Fruit fly (Drosophila melanogaster) whole organism, prepupa: ENCODE results near the gene Tbcd.

ENCODE experiments used
- Blimp-1 ChIP-seq: fragments of 200-800 bp; sonication (Bioruptor generic); optimal IDR thresholded peaks from 3 replicates; lab custom pipeline; 2017; ENCODE audit warnings: missing biosample characterization, missing genetic modification characterization, mild to moderate bottlenecking, moderate library complexity, missing genetic modification reagents
- CG10631 ChIP-seq: fragments of 200-800 bp; sonication (Bioruptor generic); optimal IDR thresholded peaks from 2 replicates; lab custom pipeline; 2016; ENCODE audit warnings: missing biosample characterization, missing genetic modification characterization
- CG10669 ChIP-seq: fragments of 200-800 bp; sonication (Bioruptor generic); optimal IDR thresholded peaks from 3 replicates; lab custom pipeline; 2018; ENCODE audit warnings: missing biosample characterization, mild to moderate bottlenecking, missing genetic modification characterization, moderate library complexity
- CG11762 ChIP-seq: fragments of 200-800 bp; sonication (Bioruptor generic); optimal IDR thresholded peaks from 3 replicates; lab custom pipeline; 2016; ENCODE audit warnings: missing biosample characterization, missing genetic modification characterization; ENCODE audit not compliant: insufficient read depth
- CG11902 ChIP-seq: fragments of 200-800 bp; sonication (Bioruptor generic); optimal IDR thresholded peaks from 3 replicates; lab custom pipeline; 2016; ENCODE audit warnings: missing biosample characterization, missing genetic modification characterization
- CG15336 ChIP-seq: fragments of 200-800 bp; sonication (Bioruptor generic); IDR thresholded peaks from 2 replicates; pipeline ENCODE4 v1.3.6; 2022; ENCODE audit warnings: missing biosample characterization, missing genetic modification characterization
- CG1621 ChIP-seq: fragments of 200-800 bp; sonication (Bioruptor generic); optimal IDR thresholded peaks from 3 replicates; lab custom pipeline; 2018; ENCODE audit warnings: missing biosample characterization, mild to moderate bottlenecking, missing genetic modification characterization
- CG3032 ChIP-seq: fragments of 200-800 bp; optimal IDR thresholded peaks from 2 replicates; lab custom pipeline; 2019; ENCODE audit warnings: missing biosample characterization, mild to moderate bottlenecking, missing genetic modification characterization, moderate library complexity
- CG31627 ChIP-seq: fragments of 200-800 bp; sonication (Bioruptor generic); optimal IDR thresholded peaks from 3 replicates; lab custom pipeline; 2016; ENCODE audit warnings: missing biosample characterization, missing genetic modification characterization
- CG32006 ChIP-seq: fragments of 200-800 bp; sonication (Bioruptor generic); optimal IDR thresholded peaks from 3 replicates; lab custom pipeline; 2017; ENCODE audit warnings: missing biosample characterization, mild to moderate bottlenecking, missing genetic modification characterization
- CG34406 ChIP-seq: fragments of 200-800 bp; sonication (Bioruptor generic); optimal IDR thresholded peaks from 3 replicates; lab custom pipeline; 2016; ENCODE audit warnings: missing biosample characterization, missing genetic modification characterization
- CG3919 ChIP-seq: fragments of 200-800 bp; sonication (Bioruptor generic); optimal IDR thresholded peaks from 3 replicates; lab custom pipeline; 2016; ENCODE audit warnings: missing biosample characterization, missing genetic modification characterization
- CG4318 ChIP-seq: fragments of 200-800 bp; sonication (Bioruptor generic); optimal IDR thresholded peaks from 3 replicates; lab custom pipeline; 2017; ENCODE audit warnings: missing biosample characterization, mild to moderate bottlenecking, missing genetic modification characterization
- CG6163 ChIP-seq: fragments of 200-800 bp; sonication (Bioruptor generic); IDR thresholded peaks from 3 replicates; pipeline ENCODE4 v1.3.6; 2022; ENCODE audit warnings: missing biosample characterization, missing genetic modification characterization
- CG6276 ChIP-seq: fragments of 200-800 bp; sonication (Bioruptor generic); optimal IDR thresholded peaks from 2 replicates; lab custom pipeline; 2017; ENCODE audit warnings: missing biosample characterization, mild to moderate bottlenecking, missing genetic modification characterization
- CG6792 ChIP-seq: fragments of 200-800 bp; sonication (Bioruptor generic); optimal IDR thresholded peaks from 3 replicates; lab custom pipeline; 2016; ENCODE audit warnings: missing biosample characterization, missing genetic modification characterization
- CG6808 ChIP-seq: fragments of 200-800 bp; sonication (Bioruptor generic); optimal IDR thresholded peaks from 3 replicates; lab custom pipeline; 2017; ENCODE audit warnings: missing biosample characterization, missing genetic modification characterization, mild to moderate bottlenecking, moderate library complexity, missing genetic modification reagents
- CG6854 ChIP-seq: fragments of 200-800 bp; sonication (Bioruptor generic); optimal IDR thresholded peaks from 2 replicates; lab custom pipeline; 2017; ENCODE audit warnings: missing biosample characterization, mild to moderate bottlenecking, missing genetic modification characterization
- CG7368 ChIP-seq: fragments of 200-800 bp; sonication (Bioruptor generic); optimal IDR thresholded peaks from 3 replicates; lab custom pipeline; 2016; ENCODE audit warnings: missing biosample characterization, missing genetic modification characterization
- CG8119 ChIP-seq: fragments of 200-800 bp; sonication (Bioruptor generic); IDR thresholded peaks from 3 replicates; pipeline ENCODE4 v1.3.6; 2022; ENCODE audit warnings: missing biosample characterization, missing genetic modification characterization
- CG8319 ChIP-seq: fragments of 200-800 bp; sonication (Bioruptor generic); optimal IDR thresholded peaks from 3 replicates; lab custom pipeline; 2016; ENCODE audit warnings: missing biosample characterization, missing genetic modification characterization
- Eip75B ChIP-seq: fragments of 200-800 bp; sonication (Bioruptor generic); optimal IDR thresholded peaks from 3 replicates; lab custom pipeline; 2016; ENCODE audit warnings: missing biosample characterization, missing genetic modification characterization
- Eip78C ChIP-seq: fragments of 200-800 bp; sonication (Bioruptor generic); peaks from one replicate; lab custom pipeline; 2016; ENCODE audit warnings: missing biosample characterization, missing genetic modification characterization
- Eip93F ChIP-seq: fragments of 200-800 bp; sonication (Bioruptor generic); optimal IDR thresholded peaks from 2 replicates; lab custom pipeline; 2016; ENCODE audit warnings: missing biosample characterization, mild to moderate bottlenecking, missing genetic modification characterization
- Ets21C ChIP-seq: fragments of 200-800 bp; sonication (Bioruptor generic); optimal IDR thresholded peaks from 3 replicates; lab custom pipeline; 2016; ENCODE audit warnings: missing biosample characterization, missing genetic modification characterization
- Ets96B ChIP-seq: fragments of 200-800 bp; optimal IDR thresholded peaks from 2 replicates; lab custom pipeline; 2019; ENCODE audit warnings: missing biosample characterization, mild to moderate bottlenecking, missing genetic modification characterization, moderate library complexity
- Hr38 ChIP-seq: sonication (Bioruptor generic); optimal IDR thresholded peaks from 2 replicates; lab custom pipeline; 2016; ENCODE audit warnings: missing biosample characterization, missing genetic modification characterization
- Hr4 ChIP-seq: fragments of 200-800 bp; sonication (Bioruptor generic); optimal IDR thresholded peaks from 3 replicates; lab custom pipeline; 2016; ENCODE audit warnings: missing biosample characterization, missing genetic modification characterization
- Lpt ChIP-seq: fragments of 200-800 bp; sonication (Bioruptor generic); optimal IDR thresholded peaks from 3 replicates; lab custom pipeline; 2016; ENCODE audit warnings: missing biosample characterization, missing genetic modification characterization
- Met ChIP-seq: fragments of 200-800 bp; sonication (Bioruptor generic); optimal IDR thresholded peaks from 3 replicates; lab custom pipeline; 2016; ENCODE audit warnings: missing biosample characterization, missing genetic modification characterization
- OdsH ChIP-seq: fragments of 200-800 bp; sonication (Bioruptor generic); optimal IDR thresholded peaks from 3 replicates; lab custom pipeline; 2016; ENCODE audit warnings: missing biosample characterization, missing genetic modification characterization
- Smox ChIP-seq: fragments of 200-800 bp; sonication (Bioruptor generic); optimal IDR thresholded peaks from 3 replicates; lab custom pipeline; 2016; ENCODE audit warnings: missing biosample characterization, missing genetic modification characterization
- Sox102F ChIP-seq: fragments of 200-800 bp; sonication (Bioruptor generic); optimal IDR thresholded peaks from 2 replicates; lab custom pipeline; 2016; ENCODE audit warnings: missing biosample characterization, mild to moderate bottlenecking, missing genetic modification characterization
- Sox14 ChIP-seq: fragments of 200-800 bp; sonication (Bioruptor generic); optimal IDR thresholded peaks from 3 replicates; lab custom pipeline; 2016; ENCODE audit warnings: missing biosample characterization, missing genetic modification characterization
- achi ChIP-seq: fragments of 200-800 bp; sonication (Bioruptor generic); optimal IDR thresholded peaks from 3 replicates; lab custom pipeline; 2016; ENCODE audit warnings: missing biosample characterization, missing genetic modification characterization
- acj6 ChIP-seq: fragments of 200-800 bp; sonication (Bioruptor generic); optimal IDR thresholded peaks from 3 replicates; lab custom pipeline; 2016; ENCODE audit warnings: missing biosample characterization, missing genetic modification characterization
- cyc ChIP-seq: fragments of 200-800 bp; sonication (Bioruptor generic); optimal IDR thresholded peaks from 3 replicates; lab custom pipeline; 2016; ENCODE audit warnings: missing biosample characterization, missing genetic modification characterization
- dac ChIP-seq: fragments of 200-800 bp; sonication (Bioruptor generic); optimal IDR thresholded peaks from 2 replicates; lab custom pipeline; 2017; ENCODE audit warnings: missing biosample characterization, mild to moderate bottlenecking, missing genetic modification characterization
- dsx ChIP-seq: fragments of 200-800 bp; optimal IDR thresholded peaks from 3 replicates; lab custom pipeline; 2019; ENCODE audit warnings: missing biosample characterization, mild to moderate bottlenecking, missing genetic modification characterization, moderate library complexity; ENCODE audit not compliant: poor library complexity, severe bottlenecking
- eg ChIP-seq: fragments of 200-800 bp; sonication (Bioruptor generic); IDR thresholded peaks from 3 replicates; pipeline ENCODE4 v1.3.6; 2022; ENCODE audit warnings: missing biosample characterization, missing genetic modification characterization
- esn ChIP-seq: fragments of 200-800 bp; sonication (Bioruptor generic); optimal IDR thresholded peaks from 2 replicates; lab custom pipeline; 2016; ENCODE audit warnings: missing biosample characterization, mild to moderate bottlenecking, missing genetic modification characterization, moderate library complexity
- fd59A ChIP-seq: fragments of 200-800 bp; sonication (Bioruptor generic); optimal IDR thresholded peaks from 2 replicates; lab custom pipeline; 2017; ENCODE audit warnings: missing biosample characterization, mild to moderate bottlenecking, missing genetic modification characterization, missing genetic modification reagents
- fd85E ChIP-seq: fragments of 200-800 bp; sonication (Bioruptor generic); optimal IDR thresholded peaks from 3 replicates; lab custom pipeline; 2016; ENCODE audit warnings: missing biosample characterization, missing genetic modification characterization
- fkh ChIP-seq: fragments of 200-800 bp; sonication (Bioruptor generic); optimal IDR thresholded peaks from 3 replicates; lab custom pipeline; 2017; ENCODE audit warnings: missing biosample characterization, mild to moderate bottlenecking, missing genetic modification characterization, moderate library complexity
- lz ChIP-seq: fragments of 200-800 bp; sonication (Bioruptor generic); optimal IDR thresholded peaks from 3 replicates; lab custom pipeline; 2016; ENCODE audit warnings: missing biosample characterization, missing genetic modification characterization
- net ChIP-seq: fragments of 200-800 bp; sonication (Bioruptor generic); optimal IDR thresholded peaks from 3 replicates; lab custom pipeline; 2016; ENCODE audit warnings: missing biosample characterization, missing genetic modification characterization
- pdm3 ChIP-seq: fragments of 200-800 bp; sonication (Bioruptor generic); optimal IDR thresholded peaks from 3 replicates; lab custom pipeline; 2016; ENCODE audit warnings: missing biosample characterization, missing genetic modification characterization
- salr ChIP-seq, 2 experiments: fragments of 200-800 bp; sonication (Bioruptor generic); optimal IDR thresholded peaks; 3 replicates each; lab custom pipeline; 2016 to 2018; ENCODE audit warnings: missing biosample characterization in 2 of 2, missing genetic modification characterization in 2 of 2, mild to moderate bottlenecking in 1 of 2
- spab ChIP-seq: fragments of 200-800 bp; sonication (Bioruptor generic); optimal IDR thresholded peaks from 2 replicates; lab custom pipeline; 2017; ENCODE audit warnings: missing biosample characterization, mild to moderate bottlenecking, missing genetic modification characterization, missing genetic modification reagents
- ss ChIP-seq, 2 experiments: fragments of 200-800 bp; sonication (Bioruptor generic); optimal IDR thresholded peaks; 2 replicates in 1 of 2; 3 replicates in 1 of 2; lab custom pipeline; 2017 to 2018; ENCODE audit warnings: mild to moderate bottlenecking in 2 of 2, missing biosample characterization in 2 of 2, missing genetic modification characterization in 2 of 2, moderate library complexity in 1 of 2
- svp ChIP-seq: fragments of 200-800 bp; sonication (Bioruptor generic); peaks from one replicate; lab custom pipeline; 2016; ENCODE audit warnings: missing biosample characterization, missing genetic modification characterization
- topi ChIP-seq: fragments of 200-800 bp; sonication (Bioruptor generic); optimal IDR thresholded peaks from 3 replicates; lab custom pipeline; 2016; ENCODE audit warnings: missing biosample characterization, missing genetic modification characterization

The Tbcd gene

DNA sequence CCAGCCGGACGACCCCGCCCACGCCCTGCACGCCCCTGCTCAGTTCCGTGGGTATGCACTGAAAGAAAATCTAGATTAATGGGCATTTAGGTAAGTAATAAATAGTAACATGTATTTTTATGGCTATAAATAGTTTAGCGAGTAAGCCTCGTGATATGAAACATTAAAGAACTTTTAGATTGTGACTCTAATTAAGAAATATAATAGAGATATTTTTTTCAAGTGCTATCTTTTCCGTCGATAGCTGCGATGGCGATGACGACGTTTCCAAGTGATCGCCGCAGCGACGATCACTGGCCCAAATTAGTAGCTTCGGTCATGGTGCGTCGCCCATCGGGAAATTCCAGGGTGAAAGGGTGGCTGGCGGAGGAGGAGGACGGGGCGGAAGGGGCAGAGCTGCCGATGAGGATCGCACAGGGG, 32.8 kb downstream of the Tbcd start:
- peak; percentile 84 for TF ChIP-seq CG1621 (tag; lab: Kevin White, UChicago)
- TF ChIP-seq dsx (GFP tag; lab: Kevin White, UChicago) = peak; percentile 84
- TF ChIP-seq Met (GFP tag; lab: Kevin White, UChicago) = peak; percentile 76
- TF ChIP-seq Blimp-1 (GFP tag; lab: Kevin White, UChicago) = peak; percentile 12
- peak; percentile 65 for TF ChIP-seq dac
- peak; percentile 89 for TF ChIP-seq CG32006 (GFP tag; lab: Kevin White, UChicago)
- TF ChIP-seq CG11762 = peak; percentile 71
- peak; percentile 72 to 83 for TF ChIP-seq ss (GFP tag; optimal IDR thresholded peaks at IDR 0.05; lab: Kevin White, UChicago)
- peak; percentile 89 for TF ChIP-seq achi
- no peak for TF ChIP-seq Eip93F (GFP tag; lab: Kevin White, UChicago)
- TF ChIP-seq CG6276 (GFP tag; lab: Kevin White, UChicago) = peak; percentile 84
- peak; percentile 81 for TF ChIP-seq Lpt (GFP tag; lab: Kevin White, UChicago)
- TF ChIP-seq CG15336 (GFP tag; lab: Robert Waterston, UW) = peak; percentile 92
- peak; percentile 79 for TF ChIP-seq spab (GFP tag; lab: Kevin White, UChicago)
- peak; percentile 86 for TF ChIP-seq CG3032 (tag; lab: Kevin White, UChicago)
- peak; percentile 72 for TF ChIP-seq CG8319 (GFP tag; lab: Kevin White, UChicago)
- TF ChIP-seq CG10631 = peak; percentile 83
- peak; percentile 83 for TF ChIP-seq CG10669 (GFP tag; lab: Kevin White, UChicago)
- peak; percentile 54 for TF ChIP-seq Ets21C (GFP tag; lab: Kevin White, UChicago)
- TF ChIP-seq CG7368 (GFP tag; lab: Kevin White, UChicago) = peak; percentile 77
- TF ChIP-seq CG31627 = peak; percentile 67
- TF ChIP-seq eg (GFP tag; lab: Robert Waterston, UW) = peak; percentile 92
- TF ChIP-seq fd85E = peak; percentile 35
- peak; percentile 94 for TF ChIP-seq CG6163 (GFP tag; lab: Robert Waterston, UW)
- peak; percentile 96 for TF ChIP-seq Eip78C (GFP tag; lab: Kevin White, UChicago)
- peak; percentile 88 for TF ChIP-seq CG3919 (GFP tag; lab: Kevin White, UChicago)
- TF ChIP-seq Hr4 = peak; percentile 82
- TF ChIP-seq topi (GFP tag; lab: Kevin White, UChicago) = peak; percentile 85
- TF ChIP-seq CG8119 (GFP tag; lab: Robert Waterston, UW) = peak; percentile 91
- TF ChIP-seq fkh (GFP tag; lab: Kevin White, UChicago) = peak; percentile 16
- peak; percentile 85 for TF ChIP-seq CG6808 (GFP tag; lab: Kevin White, UChicago)
- TF ChIP-seq CG6854 (GFP tag; lab: Kevin White, UChicago) = peak; percentile 68
- peak; percentile 87 for TF ChIP-seq OdsH (GFP tag; lab: Kevin White, UChicago)
- no peak for TF ChIP-seq Hr38 (GFP tag; lab: Kevin White, UChicago)
- TF ChIP-seq esn (GFP tag; lab: Kevin White, UChicago) = peak; percentile 81
- peak; percentile 82 for TF ChIP-seq Sox14
- peak; percentile 81 for TF ChIP-seq lz (GFP tag; lab: Kevin White, UChicago)
- peak; percentile 79 for TF ChIP-seq cyc (GFP tag; lab: Kevin White, UChicago)
- peak; percentile 79 for TF ChIP-seq Smox (GFP tag; lab: Kevin White, UChicago)
- TF ChIP-seq acj6 (GFP tag; lab: Kevin White, UChicago) = peak; percentile 84
- TF ChIP-seq Eip75B = peak; percentile 87
- peak; percentile 86 for TF ChIP-seq pdm3 (GFP tag; lab: Kevin White, UChicago)
- TF ChIP-seq salr (GFP tag; optimal IDR thresholded peaks at IDR 0.05; lab: Kevin White, UChicago) = peak; percentile 66 to 77
- peak; percentile 89 for TF ChIP-seq Ets96B (tag; lab: Kevin White, UChicago)
- peak; percentile 94 for TF ChIP-seq svp (GFP tag; lab: Kevin White, UChicago)
- TF ChIP-seq CG11902 (GFP tag; lab: Kevin White, UChicago) = peak; percentile 73
- peak; percentile 86 for TF ChIP-seq CG6792 (GFP tag; lab: Kevin White, UChicago)
- peak; percentile 80 for TF ChIP-seq Sox102F (GFP tag; lab: Kevin White, UChicago)
- peak; percentile 83 for TF ChIP-seq net (GFP tag; lab: Kevin White, UChicago)
- peak; percentile 78 for TF ChIP-seq CG4318 (GFP tag; lab: Kevin White, UChicago)
- TF ChIP-seq fd59A = peak; percentile 82
- TF ChIP-seq CG34406 (GFP tag; lab: Kevin White, UChicago) = peak; percentile 87
